Fruit fly (Drosophila melanogaster): ENCODE data around the gene CG12061.

The CG12061 gene

DNA sequence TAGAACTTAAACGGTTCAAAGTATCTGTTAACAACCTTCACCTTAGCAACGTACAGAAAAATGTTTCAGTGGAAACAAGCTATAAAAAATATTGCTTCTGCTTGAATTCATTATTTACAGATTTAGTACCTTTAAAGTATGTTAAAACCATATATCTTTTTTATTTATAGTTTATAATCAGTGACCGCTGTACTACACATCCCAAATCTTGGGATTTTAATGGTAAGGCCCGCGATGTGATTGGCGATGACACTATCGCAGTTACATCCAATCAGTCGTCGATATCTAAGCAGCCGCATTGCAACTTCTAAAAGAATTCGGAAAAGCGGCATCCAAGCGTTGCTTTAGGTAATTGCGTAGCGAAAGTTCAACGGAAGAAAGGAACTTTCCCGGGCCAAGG, 61.4 kb downstream of the CG12061 start (continued):
- TF ChIP-seq CG2120 (GFP tag; optimal IDR thresholded peaks at IDR 0.05) (peak; percentile 4), Sry-β (GFP tag; optimal IDR thresholded peaks at IDR 0.05) (no peak), hb (GFP tag; IDR thresholded peaks at IDR 0.05; ENCODE audit: partially characterized antibody) (0 out of 3 replicates have a peak, but pooled peaks have one; percentile 54), sd (tag; optimal IDR thresholded peaks at IDR 0.05) (peak; percentile 16), CG11085 (GFP tag; IDR thresholded peaks at IDR 0.05) (0 out of 2 replicates have a peak, but pooled peaks have one; percentile 36), CG18476 (GFP tag; optimal IDR thresholded peaks at IDR 0.05) (no peak), Gug (GFP tag; IDR thresholded peaks at IDR 0.05) (peak; percentile 31; the same call in 1 of the 4 replicates), HLH4C (GFP tag; IDR thresholded peaks at IDR 0.05; ENCODE audit: partially characterized antibody) (peak; percentile 54), Nf-YA (GFP tag; IDR thresholded peaks at IDR 0.05) (no peak), dmrt11E (tag; optimal IDR thresholded peaks at IDR 0.05) (no peak), Opbp (GFP tag; IDR thresholded peaks at IDR 0.05; ENCODE audit: partially characterized antibody) (peak; percentile 42; the same call in 1 of the 3 replicates), Bgb (GFP tag; IDR thresholded peaks at IDR 0.05; ENCODE audit: partially characterized antibody) (peak; percentile 51), br (optimal IDR thresholded peaks at IDR 0.05) (no peak), E2f2 (GFP tag; IDR thresholded peaks at IDR 0.05) (peak; percentile 13; the same call in 1 of the 2 replicates), Hey (tag; optimal IDR thresholded peaks at IDR 0.05) (no peak), CG7357 (GFP tag; IDR thresholded peaks at IDR 0.05) (peak; percentile 84), Dref (GFP tag; IDR thresholded peaks at IDR 0.05) (peak; percentile 47; the same call in 1 of the 2 replicates), ab (GFP tag; optimal IDR thresholded peaks at IDR 0.05) (no peak), croc (GFP tag; conservative IDR thresholded peaks at IDR 0.05) (no peak), sna (GFP tag; IDR thresholded peaks at IDR 0.05; ENCODE audit: partially characterized antibody) (0 out of 2 replicates have a peak, but pooled peaks have one; percentile 34), Rfx (GFP tag; IDR thresholded peaks at IDR 0.05) (peak; percentile 48; the same call in 1 of the 2 replicates), Dll (GFP tag; IDR thresholded peaks at IDR 0.05; ENCODE audit: partially characterized antibody) (peak; percentile 67), amos (GFP tag; IDR thresholded peaks at IDR 0.05; ENCODE audit: partially characterized antibody) (peak; percentile 62), Ada2b (GFP tag; IDR thresholded peaks at IDR 0.05) (peak; percentile 17; the same call in 1 of the 2 replicates), hbn (GFP tag; IDR thresholded peaks at IDR 0.05; ENCODE audit: partially characterized antibody) (peak; percentile 41; the same call in 1 of the 2 replicates), ap (GFP tag; IDR thresholded peaks at IDR 0.05) (no peak), row (GFP tag; IDR thresholded peaks at IDR 0.05) (peak; percentile 64), Sin3A (optimal IDR thresholded peaks at IDR 0.05) (peak; percentile 0)
